Fruit fly (Drosophila melanogaster): ENCODE data around the gene CG3902.

Gene CG3902

DNA sequence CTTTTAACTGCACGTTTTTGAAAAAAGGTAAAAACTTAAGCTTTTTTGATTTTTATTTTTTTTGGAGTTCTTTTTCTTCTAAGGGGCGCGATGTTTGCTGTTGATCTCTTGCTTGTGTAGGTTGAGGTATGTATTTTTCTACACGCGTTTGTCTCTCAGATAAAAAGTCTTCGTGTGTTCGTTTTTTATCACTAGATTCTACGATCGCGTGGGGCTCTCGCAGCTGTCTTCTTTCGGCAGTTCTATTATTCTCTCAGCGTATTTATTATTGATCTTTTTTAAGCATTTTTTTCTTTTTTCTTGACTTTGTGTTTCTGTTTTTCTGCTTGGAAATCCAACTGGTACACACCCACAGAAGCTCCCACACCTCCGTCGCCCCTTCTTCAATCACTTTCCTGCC lies 3.0 kb downstream of the CG3902 start:
- peak; percentile 24 for TF ChIP-seq noc (tag; optimal IDR thresholded peaks at IDR 0.05)

DNA sequence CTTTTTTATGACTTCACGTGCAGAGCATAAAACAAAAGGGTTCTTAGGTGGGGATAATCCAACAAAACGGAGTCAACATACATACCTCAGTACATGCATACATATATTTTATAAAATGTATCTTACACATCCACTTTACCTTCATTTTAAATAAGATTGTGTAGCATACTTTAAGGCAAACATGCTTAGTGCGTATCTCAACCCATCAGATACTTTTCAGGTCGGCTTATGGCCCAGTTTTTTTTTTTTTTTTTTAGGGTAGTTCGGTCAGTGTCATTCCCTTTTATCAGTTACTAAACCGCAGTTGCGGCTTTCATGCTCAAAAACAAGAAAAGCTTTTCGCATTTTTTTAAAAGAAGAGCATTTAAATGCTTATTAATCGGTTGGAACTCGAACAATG lies 6.1 kb downstream of the CG3902 start, which contains the start of gene NijB:
Gene NijB (plus strand): TSS at position 398 of the 400 bp plus-strand sequence.
- no peak for TF ChIP-seq noc (tag; optimal IDR thresholded peaks at IDR 0.05)

DNA sequence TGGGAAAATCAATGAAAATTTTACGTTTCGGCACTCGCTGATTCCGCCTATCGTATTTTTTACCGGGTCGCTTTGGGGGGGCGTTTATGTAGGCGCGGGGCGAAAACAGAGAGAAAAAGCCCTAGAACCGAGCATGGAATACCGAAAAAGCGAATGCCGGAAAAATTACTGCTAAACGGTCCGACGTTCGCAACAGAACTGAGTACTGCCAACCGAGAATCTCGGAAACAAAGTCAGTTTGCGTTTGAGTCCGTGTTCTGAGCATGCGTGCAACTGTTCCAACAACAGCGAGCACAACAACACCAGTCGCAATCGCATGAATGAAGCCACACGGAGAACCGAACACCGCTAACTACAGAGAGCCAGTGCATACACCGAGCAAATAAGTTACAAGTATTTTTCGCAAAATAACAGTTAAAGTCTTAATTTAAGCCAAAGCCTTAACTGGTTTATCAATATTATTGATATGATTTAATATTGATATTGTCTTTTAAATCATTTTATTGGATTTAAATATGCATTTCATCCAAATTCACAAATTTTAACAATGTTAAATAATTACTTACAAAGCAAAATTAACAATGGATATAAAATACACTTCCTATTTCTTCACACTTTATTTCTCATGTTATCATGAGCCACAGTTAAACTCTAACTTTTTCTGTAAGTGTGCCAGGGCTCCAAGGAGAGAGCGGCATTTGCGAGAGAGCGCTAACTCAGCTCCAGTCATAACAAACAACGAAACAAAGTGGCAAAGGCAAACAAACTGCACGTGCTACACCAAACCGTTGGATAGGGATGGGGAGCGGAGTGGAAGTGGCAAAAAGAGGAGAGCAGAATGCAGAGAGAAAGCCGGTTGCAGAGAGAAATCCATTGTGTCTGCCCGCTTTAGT lies 7.6 kb downstream of the CG3902 start, which contains the start of gene CG3961:
Gene CG3961 (minus strand): TSS at position 201 of the 893 bp plus-strand sequence.
- peak; percentile 78 for TF ChIP-seq noc (tag; optimal IDR thresholded peaks at IDR 0.05)

DNA sequence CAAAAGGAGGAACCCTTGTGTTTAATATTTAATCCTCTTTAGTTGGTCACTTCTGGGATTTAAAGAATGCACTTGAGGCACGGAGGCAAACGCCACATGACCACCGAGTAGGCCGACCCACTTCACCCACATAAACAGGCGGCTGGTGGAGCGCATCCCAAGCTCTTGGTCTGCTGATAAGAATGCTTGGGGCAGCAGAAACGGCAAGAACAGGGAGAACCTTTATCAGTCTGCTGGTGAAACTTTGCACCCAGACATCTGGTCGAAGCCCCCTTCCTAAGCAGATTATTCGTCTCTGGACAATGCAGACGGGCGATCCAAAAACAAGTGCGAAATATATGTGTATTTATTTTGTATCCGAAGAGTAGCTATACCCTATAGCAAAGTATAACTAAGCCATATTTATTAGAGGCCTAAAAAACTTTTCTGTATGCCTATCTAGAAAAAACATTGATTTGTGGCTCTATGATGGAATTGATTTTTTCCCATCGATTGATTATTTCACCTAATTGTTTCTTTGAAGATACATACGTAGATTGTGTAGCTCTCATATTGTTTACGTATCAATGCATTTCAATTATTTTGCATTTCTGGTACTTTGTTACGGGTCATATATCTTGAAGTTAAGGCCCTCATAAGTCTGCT lies 8.7 kb downstream of the CG3902 start:
- TF ChIP-seq noc (tag; optimal IDR thresholded peaks at IDR 0.05), result no peak

- no peak for TF ChIP-seq noc (tag; optimal IDR thresholded peaks at IDR 0.05)
These were observed 16.5 kb downstream of the CG3902 start for dm6 chr3L:18881613-18882012.

DNA sequence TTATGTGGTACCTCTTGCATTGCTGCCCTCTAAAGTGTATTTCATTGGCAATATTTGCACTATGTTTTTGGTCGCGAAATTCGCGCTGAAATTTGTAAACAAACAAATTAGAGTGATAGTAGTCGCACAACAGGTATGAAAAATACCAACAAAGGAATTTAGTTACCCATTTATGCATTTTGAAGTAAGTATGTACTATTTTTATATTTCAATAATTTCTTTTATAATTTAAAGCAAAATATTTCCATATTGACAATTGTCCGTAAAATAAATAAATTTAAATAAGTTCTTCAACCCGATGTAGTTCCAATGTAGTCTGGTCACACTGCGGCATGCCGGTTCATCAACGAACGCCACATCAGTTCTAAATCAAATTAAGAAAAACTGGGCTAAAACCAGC lies 25.7 kb downstream of the CG3902 start, which contains the start of the genes Rad9 and Uggt:
Gene Rad9 (minus strand): TSS at position 114 of the 400 bp plus-strand sequence.
Gene Uggt (plus strand): TSS at position 308 of the 400 bp plus-strand sequence.
- TF ChIP-seq noc (tag; optimal IDR thresholded peaks at IDR 0.05), result no peak

- TF ChIP-seq noc (tag; optimal IDR thresholded peaks at IDR 0.05), result no peak
These were observed 28.1 kb downstream of the CG3902 start, which contains the start of gene Blos3 for dm6 chr3L:18870027-18870426. Gene Blos3 (plus strand): TSS chr3L:18870224.

dm6 chr3L:18869035-18869826 lies 28.9 kb downstream of the CG3902 start, which contains the start of gene Grx1:
Gene Grx1 (plus strand): TSS chr3L:18869230.
- peak; percentile 56 for TF ChIP-seq noc (tag; optimal IDR thresholded peaks at IDR 0.05)

DNA sequence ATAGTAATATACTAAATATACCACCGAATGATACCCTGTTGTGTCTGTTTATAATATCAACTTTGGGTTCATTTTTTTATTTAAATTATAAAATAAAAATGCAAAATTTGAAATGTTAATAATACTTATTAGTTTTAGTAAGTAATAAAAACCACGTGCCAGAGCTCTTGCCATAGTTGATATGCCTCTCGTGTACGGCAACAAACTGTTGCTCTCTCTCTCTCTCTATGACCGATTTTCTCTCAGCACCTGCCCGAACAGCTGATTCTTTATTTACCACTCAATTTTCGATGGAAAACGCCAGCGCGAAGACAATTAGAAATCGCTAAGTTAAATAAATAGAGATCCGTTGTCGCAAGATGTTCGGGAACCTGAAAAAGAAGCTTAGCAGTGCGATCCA lies 30.6 kb downstream of the CG3902 start, which contains the start of gene Dysb:
Gene Dysb (plus strand): TSS at position 251 of the 400 bp plus-strand sequence.
- TF ChIP-seq noc (tag; optimal IDR thresholded peaks at IDR 0.05), result peak; percentile 88

- no peak for TF ChIP-seq noc (tag; optimal IDR thresholded peaks at IDR 0.05)
These were observed 32.4 kb downstream of the CG3902 start, which contains the start of gene CG14074 for dm6 chr3L:18865447-18866367. Gene CG14074 (plus strand): TSS chr3L:18866225.

DNA sequence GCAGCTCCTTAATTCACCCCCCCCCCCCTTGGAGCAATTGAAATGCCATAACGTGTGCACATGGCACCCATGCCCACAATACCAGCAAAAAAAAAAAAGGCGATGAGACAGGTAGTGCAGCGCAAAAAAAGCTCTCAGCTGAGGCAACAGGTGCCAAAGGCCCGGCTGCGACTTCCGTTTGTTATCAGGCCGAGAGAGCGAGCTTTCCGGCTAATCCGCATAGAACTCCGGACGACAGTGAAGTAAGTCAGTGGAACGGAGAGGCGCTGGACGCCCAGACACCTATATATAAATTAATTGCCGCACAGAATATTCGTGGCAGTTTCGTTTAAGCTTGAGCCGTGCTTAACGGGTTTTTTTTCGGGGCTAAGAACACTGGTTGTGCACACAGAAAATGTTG lies 34.8 kb downstream of the CG3902 start, which contains the start of gene CG6865:
Gene CG6865 (plus strand): TSS at position 321 of the 400 bp plus-strand sequence.
- no peak for TF ChIP-seq noc (tag; optimal IDR thresholded peaks at IDR 0.05)

DNA sequence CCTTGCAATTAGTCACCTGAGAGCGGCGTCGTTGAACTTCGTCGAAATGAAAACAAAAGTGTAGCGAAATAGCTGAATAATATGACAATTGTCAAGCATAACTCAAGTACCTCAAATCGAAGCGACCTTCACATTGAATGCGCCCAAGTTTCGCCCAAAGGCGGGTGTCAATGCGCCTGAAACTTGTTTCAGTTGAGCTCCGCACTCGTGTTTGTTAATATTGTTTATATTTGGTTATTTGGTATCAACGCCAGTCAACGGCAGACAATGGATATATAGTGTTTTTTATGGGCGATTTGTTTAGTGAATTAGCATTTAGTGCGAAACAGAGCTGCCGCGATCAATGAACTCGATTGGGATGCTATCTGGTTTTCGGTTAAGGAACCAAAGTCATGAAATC lies 36.2 kb downstream of the CG3902 start:
- TF ChIP-seq noc (tag; optimal IDR thresholded peaks at IDR 0.05), result no peak

- TF ChIP-seq noc (tag; optimal IDR thresholded peaks at IDR 0.05), result no peak
These were observed 37.6 kb downstream of the CG3902 start for dm6 chr3L:18860467-18860866.

dm6 chr3L:18854412-18854811 lies 43.7 kb downstream of the CG3902 start:
- no peak for TF ChIP-seq noc (tag; optimal IDR thresholded peaks at IDR 0.05)

Measured in whole organism, larva.